Worm (Caenorhabditis elegans): ENCODE results near the gene clec-195.
"Not testable (repeated sequence)": the region's sequence is repeated elsewhere in the genome, so short reads cannot be mapped to it uniquely, and the experiment has no call there.

- TF ChIP-seq him-1, dao-5 (tag; optimal IDR thresholded peaks at IDR 0.05): not testable (repeated sequence)
Observed at ce11 chrIV:17064937-17065336, 19.3 kb upstream of the clec-195 start, which contains the start of gene Y116A8C.465.
